Fruit fly (Drosophila melanogaster) whole organism, adult: Measurements from ENCODE around the gene Hayan.

Experiments
- CG11617 ChIP-seq: fragments of 200-800 bp; sonication (Bioruptor generic); optimal IDR thresholded peaks from 2 replicates; lab custom pipeline; 2017; ENCODE audit warnings: mild to moderate bottlenecking, missing biosample characterization, missing genetic modification reagents, missing genetic modification characterization
- CG12768 ChIP-seq: fragments of 200-800 bp; sonication (Bioruptor generic); optimal IDR thresholded peaks from 2 replicates; lab custom pipeline; 2017; ENCODE audit warnings: missing biosample characterization, missing genetic modification characterization, mild to moderate bottlenecking, moderate library complexity, missing genetic modification reagents
- CG33017 ChIP-seq: fragments of 200-800 bp; sonication (Bioruptor generic); optimal IDR thresholded peaks from 2 replicates; lab custom pipeline; 2018; ENCODE audit warnings: missing biosample characterization, mild to moderate bottlenecking, missing genetic modification characterization, moderate library complexity
- CG5204 ChIP-seq: fragments of 200-800 bp; sonication (Bioruptor generic); optimal IDR thresholded peaks from 2 replicates; lab custom pipeline; 2016; ENCODE audit warnings: missing biosample characterization, missing genetic modification characterization
- Clk ChIP-seq: fragments of 200-800 bp; sonication (Bioruptor generic); optimal IDR thresholded peaks from 2 replicates; lab custom pipeline; 2017; ENCODE audit warnings: missing biosample characterization, missing genetic modification characterization
- Crg-1 ChIP-seq: fragments of 200-800 bp; sonication (Bioruptor generic); optimal IDR thresholded peaks from 2 replicates; lab custom pipeline; 2016; ENCODE audit warnings: missing biosample characterization, missing genetic modification characterization
- Hr96 ChIP-seq: fragments of 200-800 bp; sonication (Bioruptor generic); optimal IDR thresholded peaks from 2 replicates; lab custom pipeline; 2016; ENCODE audit warnings: missing biosample characterization, missing genetic modification characterization
- bab1 ChIP-seq: fragments of 200-800 bp; sonication (Bioruptor generic); optimal IDR thresholded peaks from 3 replicates; lab custom pipeline; 2019; ENCODE audit warnings: missing biosample characterization, mild to moderate bottlenecking, missing genetic modification characterization, moderate library complexity
- cic ChIP-seq: fragments of 200-800 bp; sonication (Bioruptor generic); optimal IDR thresholded peaks from 2 replicates; lab custom pipeline; 2017; ENCODE audit warnings: missing biosample characterization, mild to moderate bottlenecking, missing genetic modification characterization, moderate library complexity
- kay ChIP-seq: fragments of 200-800 bp; sonication (Bioruptor generic); peaks from one replicate; lab custom pipeline; 2016; ENCODE audit warnings: missing biosample characterization, missing genetic modification characterization, borderline replicate concordance
- ovo ChIP-seq: fragments of 200-800 bp; sonication (Bioruptor generic); optimal IDR thresholded peaks from 2 replicates; lab custom pipeline; 2016; ENCODE audit warnings: missing biosample characterization, missing genetic modification characterization
- pad ChIP-seq: fragments of 200-800 bp; sonication (Bioruptor generic); optimal IDR thresholded peaks from 3 replicates; lab custom pipeline; 2017; ENCODE audit warnings: missing biosample characterization, missing genetic modification characterization, mild to moderate bottlenecking, moderate library complexity, missing genetic modification reagents
- tj ChIP-seq: fragments of 200-800 bp; sonication (Bioruptor generic); optimal IDR thresholded peaks from 3 replicates; lab custom pipeline; 2017; ENCODE audit warnings: missing biosample characterization, mild to moderate bottlenecking, missing genetic modification characterization, moderate library complexity
- toe ChIP-seq: fragments of 200-800 bp; sonication (Bioruptor generic); optimal IDR thresholded peaks from 2 replicates; lab custom pipeline; 2016; ENCODE audit warnings: missing biosample characterization, missing genetic modification characterization

- TF ChIP-seq CG11617: no peak
- TF ChIP-seq Crg-1: no peak
- TF ChIP-seq pad (GFP tag; lab: Kevin White, UChicago): no peak
- TF ChIP-seq tj: no peak
- no peak for TF ChIP-seq ovo (GFP tag; lab: Kevin White, UChicago)
- TF ChIP-seq CG33017: no peak
- no peak for TF ChIP-seq toe (GFP tag; lab: Kevin White, UChicago)
- TF ChIP-seq kay (GFP tag; lab: Kevin White, UChicago): no peak
- no peak for TF ChIP-seq Clk (GFP tag; lab: Kevin White, UChicago)
- TF ChIP-seq bab1 (GFP tag; lab: Kevin White, UChicago): no peak
- no peak for TF ChIP-seq CG12768
- TF ChIP-seq Hr96 (GFP tag; lab: Kevin White, UChicago): no peak
- no peak for TF ChIP-seq CG5204 (GFP tag; lab: Kevin White, UChicago)
- peak; percentile 42 for TF ChIP-seq cic (GFP tag; lab: Kevin White, UChicago)
Measured at dm6 chrX:18486356-18487059, 2.9 kb upstream of the Hayan start, which contains the start of gene psh.
